Fruit fly (Drosophila melanogaster) whole organism, embryonic: ENCODE data around the gene CG6465.

Experiments used
- Adf1 ChIP-seq: fragments of 200-800 bp; sonication (Bioruptor generic); IDR thresholded peaks from 2 replicates; pipeline ENCODE4 v1.3.6; 2022; ENCODE audit warnings: missing biosample characterization, missing genetic modification characterization
- Aef1 ChIP-seq: fragments of 200-800 bp; sonication (Bioruptor generic); IDR thresholded peaks from 3 replicates; pipeline ENCODE4 v1.3.6; 2022; ENCODE audit warnings: missing biosample characterization, missing genetic modification characterization
- B-H1 ChIP-seq: fragments of 200-800 bp; sonication (Bioruptor generic); IDR thresholded peaks from 3 replicates; pipeline ENCODE4 v1.3.6; 2022; ENCODE audit warnings: missing biosample characterization, missing genetic modification characterization
- Bgb ChIP-seq: fragments of 200-800 bp; sonication (Bioruptor generic); IDR thresholded peaks from 2 replicates; pipeline ENCODE4 v1.3.6; 2022; ENCODE audit warnings: missing biosample characterization, missing genetic modification characterization; ENCODE audit not compliant: partially characterized antibody
- Blimp-1 ChIP-seq: fragments of 200-800 bp; sonication (Bioruptor generic); optimal IDR thresholded peaks from 3 replicates; lab custom pipeline; 2018; ENCODE audit warnings: missing biosample characterization, missing genetic modification characterization, mild to moderate bottlenecking, moderate library complexity, missing genetic modification reagents
- CG10147 ChIP-seq: fragments of 200-800 bp; sonication (Bioruptor generic); optimal IDR thresholded peaks from 2 replicates; lab custom pipeline; 2019; ENCODE audit warnings: missing biosample characterization, mild to moderate bottlenecking, missing genetic modification characterization, moderate library complexity
- CG10959 ChIP-seq: fragments of 200-800 bp; sonication (Bioruptor generic); IDR thresholded peaks from 2 replicates; pipeline ENCODE4 v1.3.6; 2022; ENCODE audit warnings: missing biosample characterization, missing genetic modification characterization
- CG11247 ChIP-seq: fragments of 200-800 bp; sonication (Bioruptor generic); IDR thresholded peaks from 2 replicates; pipeline ENCODE4 v1.3.6; 2022; ENCODE audit warnings: missing biosample characterization, missing genetic modification characterization
- CG1233 ChIP-seq: fragments of 200-800 bp; sonication (Bioruptor generic); optimal IDR thresholded peaks from 4 replicates; lab custom pipeline; 2018; ENCODE audit warnings: missing biosample characterization, mild to moderate bottlenecking, missing genetic modification characterization
- CG12391 ChIP-seq: fragments of 200-800 bp; sonication (Bioruptor generic); optimal IDR thresholded peaks from 3 replicates; lab custom pipeline; 2018; ENCODE audit warnings: missing biosample characterization, mild to moderate bottlenecking, missing genetic modification characterization, moderate library complexity
- CG14050 ChIP-seq: fragments of 200-800 bp; sonication (Bioruptor generic); IDR thresholded peaks from 3 replicates; pipeline ENCODE4 v1.3.6; 2022; ENCODE audit warnings: missing biosample characterization, missing genetic modification characterization
- CG14441 ChIP-seq: fragments of 200-800 bp; sonication (Bioruptor generic); IDR thresholded peaks from 2 replicates; pipeline ENCODE4 v1.3.6; 2022; ENCODE audit warnings: missing biosample characterization, missing genetic modification characterization
- CG14965 ChIP-seq: fragments of 200-800 bp; sonication (Bioruptor generic); optimal IDR thresholded peaks from 2 replicates; lab custom pipeline; 2016; ENCODE audit warnings: missing biosample characterization, missing genetic modification characterization, borderline replicate concordance
- CG16779 ChIP-seq: fragments of 200-800 bp; sonication (Bioruptor generic); IDR thresholded peaks from 2 replicates; pipeline ENCODE4 v1.3.6; 2022; ENCODE audit warnings: missing biosample characterization, missing genetic modification characterization
- CG16863 ChIP-seq: fragments of 200-800 bp; sonication (Bioruptor generic); optimal IDR thresholded peaks from 3 replicates; lab custom pipeline; 2016; ENCODE audit warnings: missing biosample characterization, missing genetic modification characterization
- CG17359 ChIP-seq: fragments of 200-800 bp; sonication (Bioruptor generic); optimal IDR thresholded peaks from 3 replicates; lab custom pipeline; 2018; ENCODE audit warnings: missing biosample characterization, mild to moderate bottlenecking, missing genetic modification characterization, moderate library complexity
- CG17568 ChIP-seq: fragments of 200-800 bp; sonication (Bioruptor generic); optimal IDR thresholded peaks from 2 replicates; lab custom pipeline; 2018; ENCODE audit warnings: missing biosample characterization, mild to moderate bottlenecking, missing genetic modification characterization, moderate library complexity
- CG17912 ChIP-seq: fragments of 200-800 bp; sonication (Bioruptor generic); optimal IDR thresholded peaks from 2 replicates; lab custom pipeline; 2018; ENCODE audit warnings: missing biosample characterization, mild to moderate bottlenecking, missing genetic modification characterization
- CG18262 ChIP-seq: fragments of 200-800 bp; optimal IDR thresholded peaks from 3 replicates; lab custom pipeline; 2019; ENCODE audit warnings: missing biosample characterization, mild to moderate bottlenecking, missing genetic modification characterization, moderate library complexity
- CG18599 ChIP-seq: fragments of 200-800 bp; sonication (Bioruptor generic); optimal IDR thresholded peaks from 3 replicates; lab custom pipeline; 2017; ENCODE audit warnings: missing biosample characterization, missing genetic modification characterization, mild to moderate bottlenecking, moderate library complexity, missing genetic modification reagents
- CG18764 ChIP-seq: fragments of 200-800 bp; sonication (Bioruptor generic); optimal IDR thresholded peaks from 3 replicates; lab custom pipeline; 2016; ENCODE audit warnings: missing biosample characterization, missing genetic modification characterization
- CG34422 ChIP-seq: fragments of 200-800 bp; sonication (Bioruptor generic); IDR thresholded peaks from 3 replicates; pipeline ENCODE4 v1.3.6; 2022; ENCODE audit warnings: missing biosample characterization, missing genetic modification characterization
- CG5180 ChIP-seq: fragments of 200-800 bp; sonication (Bioruptor generic); optimal IDR thresholded peaks from 3 replicates; lab custom pipeline; 2017; ENCODE audit warnings: missing biosample characterization, missing genetic modification characterization, mild to moderate bottlenecking, moderate library complexity, missing genetic modification reagents
- CG7372 ChIP-seq: fragments of 200-800 bp; sonication (Bioruptor generic); IDR thresholded peaks from 2 replicates; pipeline ENCODE4 v1.3.6; 2022; ENCODE audit warnings: missing biosample characterization, missing genetic modification characterization
- CG8281 ChIP-seq: fragments of 200-800 bp; sonication (Bioruptor generic); optimal IDR thresholded peaks from 2 replicates; lab custom pipeline; 2018; ENCODE audit warnings: missing biosample characterization, mild to moderate bottlenecking, missing genetic modification characterization, moderate library complexity
- CHES-1-like ChIP-seq: fragments of 200-800 bp; sonication (Bioruptor generic); optimal IDR thresholded peaks from 2 replicates; lab custom pipeline; 2016; ENCODE audit warnings: missing biosample characterization, missing genetic modification characterization
- CkIIα-i1 ChIP-seq: fragments of 200-800 bp; sonication (Bioruptor generic); IDR thresholded peaks from 2 replicates; pipeline ENCODE4 v1.3.6; 2022; ENCODE audit warnings: missing biosample characterization, missing genetic modification characterization
- Eip74EF ChIP-seq, 2 experiments: fragments of 200-800 bp in 1 of 2; fragments of >200 bp in 1 of 2; sonication (Bioruptor generic) in 1 of 2; optimal IDR thresholded peaks; 2 replicates each; lab custom pipeline; 2017 to 2019; ENCODE audit warnings: missing biosample characterization in 2 of 2, missing genetic modification characterization in 2 of 2, mild to moderate bottlenecking in 1 of 2, moderate library complexity in 1 of 2
- Fer1 ChIP-seq: fragments of 200-800 bp; sonication (Bioruptor generic); optimal IDR thresholded peaks from 2 replicates; lab custom pipeline; 2017; ENCODE audit warnings: missing biosample characterization, mild to moderate bottlenecking, missing genetic modification characterization
- Hmr ChIP-seq: fragments of 200-800 bp; sonication (Bioruptor generic); optimal IDR thresholded peaks from 3 replicates; lab custom pipeline; 2017; ENCODE audit warnings: mild to moderate bottlenecking, missing biosample characterization, missing genetic modification reagents, missing genetic modification characterization
- Hr39 ChIP-seq: fragments of >200 bp; optimal IDR thresholded peaks from 2 replicates; lab custom pipeline; 2017
- bsh ChIP-seq, 2 experiments: fragments of 200-800 bp; sonication (Bioruptor generic); optimal IDR thresholded peaks; 2 replicates each; lab custom pipeline; 2017 to 2018; ENCODE audit warnings: mild to moderate bottlenecking in 2 of 2, missing biosample characterization in 2 of 2, missing genetic modification characterization in 2 of 2, moderate library complexity in 1 of 2
- chinmo ChIP-seq: fragments of 200-800 bp; sonication (Bioruptor generic); IDR thresholded peaks from 4 replicates; pipeline ENCODE4 v1.3.6; 2022; ENCODE audit warnings: missing biosample characterization, missing genetic modification characterization; ENCODE audit not compliant: partially characterized antibody
- crc ChIP-seq: fragments of 200-800 bp; sonication (Bioruptor generic); optimal IDR thresholded peaks from 2 replicates; lab custom pipeline; 2016; ENCODE audit warnings: missing biosample characterization, missing genetic modification characterization
- croc ChIP-seq: fragments of 200-800 bp; sonication (Bioruptor generic); conservative IDR thresholded peaks from 3 replicates; pipeline ENCODE4 v1.3.6; 2022; ENCODE audit warnings: missing biosample characterization, missing genetic modification characterization
- crp ChIP-seq, 2 experiments: fragments of 200-800 bp; sonication (Bioruptor generic); optimal IDR thresholded peaks; 2 replicates in 1 of 2; 3 replicates in 1 of 2; lab custom pipeline; 2017; ENCODE audit warnings: missing biosample characterization in 2 of 2, missing genetic modification characterization in 2 of 2, mild to moderate bottlenecking in 1 of 2, moderate library complexity in 1 of 2
- cwo ChIP-seq: fragments of 200-800 bp; sonication (Bioruptor generic); optimal IDR thresholded peaks from 3 replicates; lab custom pipeline; 2017; ENCODE audit warnings: missing biosample characterization, missing genetic modification characterization, mild to moderate bottlenecking, moderate library complexity, missing genetic modification reagents
- danr ChIP-seq: fragments of 200-800 bp; sonication (Bioruptor generic); IDR thresholded peaks from 2 replicates; pipeline ENCODE4 v1.3.6; 2022; ENCODE audit warnings: missing biosample characterization, missing genetic modification characterization
- disco-r ChIP-seq: fragments of 200-800 bp; sonication (Bioruptor generic); optimal IDR thresholded peaks from 2 replicates; lab custom pipeline; 2016; ENCODE audit warnings: missing biosample characterization, missing genetic modification characterization
- dysf ChIP-seq: fragments of 200-800 bp; sonication (Bioruptor generic); IDR thresholded peaks from 3 replicates; pipeline ENCODE4 v1.3.6; 2022; ENCODE audit warnings: missing biosample characterization, missing genetic modification characterization
- exex ChIP-seq: fragments of 200-800 bp; sonication (Bioruptor generic); optimal IDR thresholded peaks from 4 replicates; lab custom pipeline; 2018; ENCODE audit warnings: missing biosample characterization, mild to moderate bottlenecking, missing genetic modification characterization, moderate library complexity
- fd96Cb ChIP-seq: fragments of 200-800 bp; sonication (Bioruptor generic); optimal IDR thresholded peaks from 2 replicates; lab custom pipeline; 2018; ENCODE audit warnings: missing biosample characterization, mild to moderate bottlenecking, missing genetic modification characterization, moderate library complexity
- hb ChIP-seq: fragments of 200-800 bp; sonication (Bioruptor generic); IDR thresholded peaks from 3 replicates; pipeline ENCODE4 v1.3.6; 2022; ENCODE audit warnings: missing biosample characterization, missing genetic modification characterization; ENCODE audit not compliant: partially characterized antibody
- hth ChIP-seq: fragments of >200 bp; optimal IDR thresholded peaks from 2 replicates; lab custom pipeline; 2017; ENCODE audit warnings: inconsistent platforms
- org-1 ChIP-seq: fragments of 200-800 bp; sonication (Bioruptor generic); optimal IDR thresholded peaks from 2 replicates; lab custom pipeline; 2017; ENCODE audit warnings: missing biosample characterization, missing genetic modification characterization
- phol ChIP-seq: fragments of 200-800 bp; sonication (Bioruptor generic); optimal IDR thresholded peaks from 3 replicates; lab custom pipeline; 2018; ENCODE audit warnings: missing biosample characterization, mild to moderate bottlenecking, missing genetic modification characterization, moderate library complexity
- prd ChIP-seq, 3 experiments: fragments of >200 bp in 2 of 3; fragments of 200-800 bp in 1 of 3; sonication (Bioruptor generic) in 1 of 3; optimal IDR thresholded peaks in 2 of 3; IDR thresholded peaks in 1 of 3; 2 replicates in 2 of 3; 3 replicates in 1 of 3; pipeline versions ENCODE4 v1.3.6 to Lab custom; 2017 to 2022; ENCODE audit warnings: missing biosample characterization in 1 of 3, missing genetic modification characterization in 1 of 3
- trem ChIP-seq: fragments of 200-800 bp; optimal IDR thresholded peaks from 3 replicates; lab custom pipeline; 2019; ENCODE audit warnings: missing biosample characterization, mild to moderate bottlenecking, missing genetic modification characterization, moderate library complexity
- vvl ChIP-seq: fragments of 200-800 bp; sonication (Bioruptor generic); IDR thresholded peaks from 2 replicates; pipeline ENCODE4 v1.3.6; 2022; ENCODE audit warnings: missing biosample characterization, missing genetic modification characterization

Gene CG6465

DNA sequence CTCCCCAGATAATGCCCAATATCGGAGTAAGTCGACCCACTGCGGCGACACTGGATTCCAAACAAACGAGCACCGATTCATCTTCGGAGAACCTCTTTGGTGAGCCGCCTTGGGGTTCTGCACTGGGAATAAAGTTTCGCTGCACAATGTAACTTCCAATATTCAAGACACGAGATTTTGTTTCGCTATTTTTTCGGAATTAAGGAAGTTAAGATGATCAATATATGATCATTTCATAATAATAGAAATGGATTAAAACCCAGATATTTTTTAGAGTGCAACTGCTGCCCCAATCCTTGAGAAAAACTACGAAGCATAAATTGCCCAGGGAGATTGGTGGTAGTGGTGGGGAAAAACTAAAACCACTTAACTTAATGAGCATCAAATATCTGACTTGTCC, 41.0 kb downstream of the CG6465 start:
- TF ChIP-seq fd96Cb (tag; lab: Kevin White, UChicago) (peak; percentile 69), Blimp-1 (peak; percentile 71), CG1233 (GFP tag; lab: Kevin White, UChicago) (peak; percentile 1), hth (lab: Kevin White, UChicago) (no peak), prd (optimal IDR thresholded peaks at IDR 0.05; lab: Kevin White, UChicago) (no peak), prd (GFP tag; IDR thresholded peaks at IDR 0.05; lab: Robert Waterston, UW) (peak; percentile 63; the same call in 2 of the 3 replicates), vvl (no peak; the same call in none of the 2 replicates), phol (tag; lab: Kevin White, UChicago) (peak; percentile 73), danr (0 out of 2 replicates have a peak, but pooled peaks have one; percentile 28), Fer1 (GFP tag; lab: Kevin White, UChicago) (no peak), Hr39 (no peak), CG11247 (GFP tag; lab: Robert Waterston, UW) (no peak), CG10147 (GFP tag; lab: Kevin White, UChicago) (no peak), CG5180 (no peak), CG17568 (GFP tag; lab: Kevin White, UChicago) (no peak), disco-r (GFP tag; lab: Kevin White, UChicago) (no peak), CG12391 (no peak), CG18599 (GFP tag; lab: Kevin White, UChicago) (peak; percentile 4), CG18262 (tag; lab: Kevin White, UChicago) (peak; percentile 78), CHES-1-like (GFP tag; lab: Kevin White, UChicago) (no peak), Adf1 (GFP tag; lab: Robert Waterston, UW) (no peak), CG17912 (GFP tag; lab: Kevin White, UChicago) (no peak), trem (peak; percentile 49), CG16779 (GFP tag; lab: Robert Waterston, UW) (no peak), CG34422 (GFP tag; lab: Robert Waterston, UW) (peak; percentile 13; the same call in 1 of the 3 replicates), exex (no peak), CG10959 (GFP tag; lab: Robert Waterston, UW) (peak; percentile 25; the same call in 1 of the 2 replicates), chinmo (GFP tag; lab: Robert Waterston, UW) (no peak), CG14441 (GFP tag; lab: Robert Waterston, UW) (0 out of 2 replicates have a peak, but pooled peaks have one; percentile 12), Aef1 (GFP tag; lab: Robert Waterston, UW) (no peak), CG18764 (GFP tag; lab: Kevin White, UChicago) (peak; percentile 15), CG7372 (no peak), dysf (GFP tag; lab: Robert Waterston, UW) (peak; percentile 50; the same call in 1 of the 3 replicates), crp (GFP tag; optimal IDR thresholded peaks at IDR 0.05; lab: Kevin White, UChicago) (no peak), CG8281 (tag; lab: Kevin White, UChicago) (peak; percentile 12), Eip74EF (GFP tag; optimal IDR thresholded peaks at IDR 0.05; lab: Kevin White, UChicago) (no peak), bsh (GFP tag; optimal IDR thresholded peaks at IDR 0.05; lab: Kevin White, UChicago) (peak in 1 of 2 experiments; percentile 53), org-1 (GFP tag; lab: Kevin White, UChicago) (no peak), CkIIα-i1 (GFP tag; lab: Robert Waterston, UW) (no peak), hb (no peak), CG14050 (GFP tag; lab: Robert Waterston, UW) (no peak), crc (no peak), CG16863 (GFP tag; lab: Kevin White, UChicago) (peak; percentile 4), Bgb (GFP tag; lab: Robert Waterston, UW) (no peak), CG17359 (peak; percentile 56), B-H1 (GFP tag; lab: Robert Waterston, UW) (0 out of 3 replicates have a peak, but pooled peaks have one; percentile 19), cwo (GFP tag; lab: Kevin White, UChicago) (no peak), Hmr (GFP tag; lab: Kevin White, UChicago) (no peak), CG14965 (no peak), croc (GFP tag; lab: Robert Waterston, UW) (peak; percentile 38; the same call in 1 of the 3 replicates)
